Fruit fly (Drosophila melanogaster) whole organism, pupa: ENCODE results near the gene CG5934.

Experiments used
- CG10348 ChIP-seq: fragments of 200-800 bp; sonication (Bioruptor generic); IDR thresholded peaks from 2 replicates; pipeline ENCODE4 v1.3.6; 2022; ENCODE audit warnings: missing biosample characterization, missing genetic modification characterization
- CG14655 ChIP-seq: fragments of 200-800 bp; sonication (Bioruptor generic); optimal IDR thresholded peaks from 3 replicates; lab custom pipeline; 2017; ENCODE audit warnings: mild to moderate bottlenecking, missing biosample characterization, missing genetic modification reagents, missing genetic modification characterization
- CG15710 ChIP-seq: fragments of 200-800 bp; sonication (Bioruptor generic); optimal IDR thresholded peaks from 2 replicates; lab custom pipeline; 2018; ENCODE audit warnings: missing biosample characterization, mild to moderate bottlenecking, missing genetic modification characterization, moderate library complexity
- CG17806 ChIP-seq: fragments of 200-800 bp; sonication (Bioruptor generic); optimal IDR thresholded peaks from 2 replicates; lab custom pipeline; 2018; ENCODE audit warnings: missing biosample characterization, mild to moderate bottlenecking, missing genetic modification characterization, moderate library complexity
- CG4496 ChIP-seq: fragments of 200-800 bp; sonication (Bioruptor generic); IDR thresholded peaks from 3 replicates; pipeline ENCODE4 v1.3.6; 2022; ENCODE audit warnings: missing biosample characterization, missing genetic modification characterization
- CG8159 ChIP-seq: fragments of 200-800 bp; sonication (Bioruptor generic); optimal IDR thresholded peaks from 3 replicates; lab custom pipeline; 2018; ENCODE audit warnings: missing biosample characterization, mild to moderate bottlenecking, missing genetic modification characterization, moderate library complexity
- CG8301 ChIP-seq: fragments of 200-800 bp; sonication (Bioruptor generic); optimal IDR thresholded peaks from 2 replicates; lab custom pipeline; 2018; ENCODE audit warnings: missing biosample characterization, mild to moderate bottlenecking, missing genetic modification characterization
- CG9948 ChIP-seq: fragments of 200-800 bp; sonication (Bioruptor generic); optimal IDR thresholded peaks from 2 replicates; lab custom pipeline; 2018; ENCODE audit warnings: missing biosample characterization, mild to moderate bottlenecking, missing genetic modification characterization, moderate library complexity
- EcR ChIP-seq: fragments of 200-800 bp; sonication (Bioruptor generic); optimal IDR thresholded peaks from 3 replicates; lab custom pipeline; 2019; ENCODE audit warnings: missing biosample characterization, missing genetic modification characterization, mild to moderate bottlenecking, moderate library complexity, missing genetic modification reagents
- Ets98B ChIP-seq: fragments of 200-800 bp; sonication (Bioruptor generic); IDR thresholded peaks from 2 replicates; pipeline ENCODE4 v1.3.6; 2022; ENCODE audit warnings: missing biosample characterization, missing genetic modification characterization
- Pif1A ChIP-seq: fragments of 200-800 bp; sonication (Bioruptor generic); optimal IDR thresholded peaks from 3 replicates; lab custom pipeline; 2016; ENCODE audit warnings: missing biosample characterization, missing genetic modification characterization
- Pif1B ChIP-seq: fragments of 200-800 bp; sonication (Bioruptor generic); optimal IDR thresholded peaks from 3 replicates; lab custom pipeline; 2016; ENCODE audit warnings: missing biosample characterization, missing genetic modification characterization
- fd96Ca ChIP-seq: fragments of 200-800 bp; sonication (Bioruptor generic); IDR thresholded peaks from 3 replicates; pipeline ENCODE4 v1.3.6; 2022; ENCODE audit warnings: missing biosample characterization, missing genetic modification characterization

DNA sequence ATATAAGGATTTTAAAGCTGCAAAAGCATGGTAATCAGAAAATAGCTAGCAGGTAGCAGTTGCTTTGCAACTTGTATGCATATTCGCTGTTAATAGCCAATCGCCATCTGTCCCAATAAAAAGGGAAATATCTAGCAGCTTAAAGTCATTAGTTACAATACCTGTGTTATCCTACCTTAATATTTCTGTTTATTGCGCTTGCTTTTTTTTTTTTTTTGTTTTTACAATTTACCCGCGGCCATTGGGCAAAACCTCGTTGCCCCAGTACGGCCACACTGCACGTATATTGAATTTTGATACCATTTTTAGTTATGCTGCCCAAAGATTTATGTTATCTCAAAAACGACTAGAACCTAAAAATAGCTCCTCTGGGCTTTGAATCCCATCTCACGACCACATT lies 1.3 kb upstream of the CG5934 start:
- TF ChIP-seq EcR, result no peak
- TF ChIP-seq Pif1A, result no peak
- TF ChIP-seq CG17806, result no peak
- no peak for TF ChIP-seq Ets98B (GFP tag; lab: Robert Waterston, UW)
- TF ChIP-seq Pif1B (GFP tag; lab: Kevin White, UChicago), result no peak
- TF ChIP-seq fd96Ca (GFP tag; lab: Robert Waterston, UW), result no peak
- TF ChIP-seq CG8159 (tag; lab: Kevin White, UChicago), result no peak
- no peak for TF ChIP-seq CG10348 (GFP tag; lab: Robert Waterston, UW)
- no peak for TF ChIP-seq CG8301 (tag; lab: Kevin White, UChicago)
- TF ChIP-seq CG15710 (tag; lab: Kevin White, UChicago), result no peak
- TF ChIP-seq CG14655 (GFP tag; lab: Kevin White, UChicago), result no peak
- TF ChIP-seq CG4496 (GFP tag; lab: Robert Waterston, UW), result peak; percentile 54; the same call in 1 of the 3 replicates
- TF ChIP-seq CG9948 (tag; lab: Kevin White, UChicago), result no peak
